Worm (Caenorhabditis elegans): ENCODE results near the gene F58E6.4.

Gene F58E6.4

DNA sequence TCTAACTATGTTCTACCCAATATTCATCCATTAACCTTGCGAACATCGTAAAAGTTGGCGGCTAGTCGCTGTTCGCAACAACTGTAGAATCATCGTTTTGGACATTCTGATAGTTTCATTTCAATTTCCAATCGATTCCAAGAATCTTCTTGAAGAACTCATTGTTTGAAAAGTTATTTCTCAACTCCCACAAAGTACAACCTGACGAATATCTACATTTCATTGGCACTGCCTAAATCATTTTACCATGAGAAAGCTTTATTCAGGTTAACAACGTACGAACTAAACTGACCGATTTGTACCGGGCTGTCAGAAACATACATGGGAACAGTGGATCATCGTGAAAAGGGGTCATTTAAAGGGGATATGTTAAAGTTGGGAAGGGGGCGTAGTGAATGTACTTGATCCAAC is 36.5 kb upstream of the F58E6.4 start, which contains the start of gene F46B6.6:
F46B6.6 (minus strand) TSS at position 148 of the 411 bp plus-strand sequence.
- TF ChIP-seq R02D3.7 (tag; optimal IDR thresholded peaks at IDR 0.05) (no peak), lsy-12 (tag; optimal IDR thresholded peaks at IDR 0.05) (no peak), nfya-1 (tag; optimal IDR thresholded peaks at IDR 0.05; ENCODE audit: insufficient read depth) (no peak), ceh-9 (tag; optimal IDR thresholded peaks at IDR 0.05) (no peak), elt-2 (tag; optimal IDR thresholded peaks at IDR 0.05) (peak; percentile 21), nhr-43 (tag; optimal IDR thresholded peaks at IDR 0.05; ENCODE audit: poor library complexity, severe bottlenecking) (peak; percentile 49), nhr-237 (tag; optimal IDR thresholded peaks at IDR 0.05) (no peak), ama-1 (optimal IDR thresholded peaks at IDR 0.05) (peak; percentile 80)

DNA sequence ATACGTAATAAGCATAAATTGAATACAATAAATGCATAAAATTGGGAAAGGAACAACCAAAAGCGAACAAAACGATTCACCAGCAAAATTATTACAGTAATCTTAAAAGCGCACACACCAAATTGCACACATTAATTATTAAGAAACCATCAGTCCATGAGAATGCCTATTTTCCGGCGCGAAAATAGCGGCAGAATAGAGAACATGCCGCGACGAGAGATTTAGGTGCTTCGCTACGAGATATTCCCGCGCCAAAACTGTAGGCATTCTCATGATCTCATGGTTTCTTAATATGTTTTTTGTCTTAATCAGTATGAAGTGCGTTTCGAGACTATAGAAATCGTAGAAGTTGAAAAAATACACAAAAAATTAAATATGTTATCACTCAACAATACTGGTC is 34.0 kb upstream of the F58E6.4 start:
- no peak for TF ChIP-seq R02D3.7 (tag; optimal IDR thresholded peaks at IDR 0.05)
- no peak for TF ChIP-seq elt-2 (tag; optimal IDR thresholded peaks at IDR 0.05)
- no peak for TF ChIP-seq egl-27 (tag; optimal IDR thresholded peaks at IDR 0.05)
- no peak for TF ChIP-seq nhr-77 (tag; optimal IDR thresholded peaks at IDR 0.05)
- no peak for TF ChIP-seq sea-2 (GFP tag; optimal IDR thresholded peaks at IDR 0.05)
- no peak for TF ChIP-seq nhr-237 (tag; optimal IDR thresholded peaks at IDR 0.05)
- no peak for TF ChIP-seq ama-1 (optimal IDR thresholded peaks at IDR 0.05)
- TF ChIP-seq ceh-9 (tag; optimal IDR thresholded peaks at IDR 0.05), result no peak
- TF ChIP-seq nhr-12 (tag; optimal IDR thresholded peaks at IDR 0.05), result no peak
- no peak for TF ChIP-seq egl-5 (tag; optimal IDR thresholded peaks at IDR 0.05)
- no peak for TF ChIP-seq tbx-2 (tag; optimal IDR thresholded peaks at IDR 0.05)
- TF ChIP-seq ceh-16 (tag; optimal IDR thresholded peaks at IDR 0.05), result no peak
- no peak for TF ChIP-seq nhr-11 (tag; optimal IDR thresholded peaks at IDR 0.05)

DNA sequence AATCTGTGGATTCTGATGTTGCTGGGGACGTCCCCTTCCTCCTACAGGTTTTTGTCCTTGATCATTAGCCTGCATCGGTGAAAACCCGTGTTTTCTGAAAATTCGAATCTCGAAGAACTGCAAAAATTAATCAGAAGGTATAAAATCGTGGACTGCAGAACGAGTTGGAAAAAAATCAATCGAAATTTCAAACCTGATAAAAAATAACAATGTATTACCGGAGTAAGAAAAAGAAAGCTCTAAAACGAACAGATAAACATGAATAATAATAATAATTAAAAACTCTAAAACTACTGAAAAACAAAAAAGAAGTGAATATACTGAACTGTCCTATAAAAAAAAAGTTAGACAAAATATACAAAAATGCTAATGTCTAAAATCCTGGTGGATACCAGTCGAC is 32.8 kb upstream of the F58E6.4 start, which contains the start of gene F46B6.5:
F46B6.5 (minus strand) TSS at position 101 of the 400 bp plus-strand sequence.
- TF ChIP-seq ceh-9 (tag; optimal IDR thresholded peaks at IDR 0.05) (no peak), elt-3 (tag; optimal IDR thresholded peaks at IDR 0.05) (no peak), nhr-237 (tag; optimal IDR thresholded peaks at IDR 0.05) (no peak), R02D3.7 (tag; optimal IDR thresholded peaks at IDR 0.05) (no peak), nfya-1 (tag; optimal IDR thresholded peaks at IDR 0.05; ENCODE audit: insufficient read depth) (no peak), elt-1 (tag; optimal IDR thresholded peaks at IDR 0.05) (no peak)

DNA sequence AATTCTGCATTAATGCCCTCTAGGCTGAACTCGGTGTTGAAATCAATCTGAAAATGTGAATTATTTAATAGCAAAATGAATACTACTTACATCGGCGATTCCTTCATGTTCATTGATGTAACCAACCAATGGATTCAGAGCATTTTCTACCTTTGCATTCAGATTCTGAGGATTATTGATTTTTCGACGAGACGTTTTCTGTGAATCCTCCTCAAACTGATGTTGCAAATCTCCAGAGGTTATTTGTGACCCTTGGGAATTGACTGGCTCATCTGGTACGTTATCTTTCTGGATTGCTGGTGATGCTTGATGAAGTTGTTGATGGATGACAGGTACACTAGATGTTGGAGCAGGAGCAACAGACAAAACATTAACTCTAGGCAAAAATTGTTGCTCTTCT is 31.8 kb upstream of the F58E6.4 start:
- TF ChIP-seq fos-1 (tag; optimal IDR thresholded peaks at IDR 0.05) (no peak), snpc-4 (tag; optimal IDR thresholded peaks at IDR 0.05) (no peak)

DNA sequence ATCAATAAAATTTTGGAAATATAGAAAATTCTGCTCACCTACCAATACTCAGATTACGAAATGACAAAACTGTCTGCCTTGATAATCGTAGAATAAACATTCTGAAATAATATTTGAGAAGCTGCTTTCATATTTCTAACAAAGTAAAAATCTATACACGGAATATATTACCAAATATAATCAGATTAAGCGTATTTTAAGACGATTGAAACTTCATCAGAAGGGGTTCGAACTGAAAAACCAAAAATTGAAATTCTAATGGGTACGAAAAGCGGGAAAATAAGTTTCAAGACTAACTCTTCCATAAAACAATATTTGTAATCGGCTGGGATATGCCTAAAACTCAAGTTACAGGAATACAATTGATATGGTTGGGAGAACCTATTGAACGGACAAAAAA is 29.2 kb upstream of the F58E6.4 start, which contains the start of gene F46B6.4:
F46B6.4 (minus strand) TSS at position 101 of the 400 bp plus-strand sequence.
- no peak for TF ChIP-seq ama-1 (optimal IDR thresholded peaks at IDR 0.05)
- TF ChIP-seq pha-4 (tag; optimal IDR thresholded peaks at IDR 0.05), result no peak
- TF ChIP-seq nfya-1 (tag; optimal IDR thresholded peaks at IDR 0.05; ENCODE audit: insufficient read depth), result no peak

DNA sequence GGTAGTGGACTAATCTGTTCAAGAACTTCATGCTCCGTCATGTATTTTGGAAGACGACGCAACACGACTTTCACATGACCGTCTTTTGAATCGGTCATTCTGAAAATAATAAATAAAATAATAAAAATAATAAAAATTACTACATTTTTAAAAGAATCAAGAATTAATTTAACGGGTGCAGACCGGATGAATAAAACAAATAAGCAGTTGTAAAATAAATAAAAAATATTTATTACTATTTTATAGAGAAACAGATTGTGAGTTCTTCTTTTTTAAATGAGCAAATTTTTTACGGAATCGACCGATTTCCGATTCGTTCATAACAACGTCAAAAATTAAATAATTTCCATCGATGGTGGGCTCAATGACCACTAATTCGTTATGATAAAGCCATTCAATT is 27.4 kb upstream of the F58E6.4 start, which contains the start of gene smg-4:
smg-4 (minus strand) TSS at position 101 of the 400 bp plus-strand sequence.
- TF ChIP-seq jun-1 (tag; optimal IDR thresholded peaks at IDR 0.05) (no peak), zag-1 (tag; optimal IDR thresholded peaks at IDR 0.05) (no peak), nhr-23 (tag; optimal IDR thresholded peaks at IDR 0.05) (no peak), nhr-25 (tag; optimal IDR thresholded peaks at IDR 0.05) (no peak), elt-3 (tag; optimal IDR thresholded peaks at IDR 0.05) (no peak), egl-5 (tag; optimal IDR thresholded peaks at IDR 0.05) (no peak), nhr-11 (tag; optimal IDR thresholded peaks at IDR 0.05) (no peak), nhr-12 (tag; optimal IDR thresholded peaks at IDR 0.05) (no peak), mml-1 (tag; optimal IDR thresholded peaks at IDR 0.05) (no peak), nhr-28 (tag; optimal IDR thresholded peaks at IDR 0.05) (no peak), ceh-82 (tag; optimal IDR thresholded peaks at IDR 0.05) (no peak), pha-4 (tag; optimal IDR thresholded peaks at IDR 0.05) (no peak), ztf-4 (tag; optimal IDR thresholded peaks at IDR 0.05) (no peak), ztf-11 (tag; optimal IDR thresholded peaks at IDR 0.05) (no peak), nhr-237 (tag; optimal IDR thresholded peaks at IDR 0.05) (no peak)

DNA sequence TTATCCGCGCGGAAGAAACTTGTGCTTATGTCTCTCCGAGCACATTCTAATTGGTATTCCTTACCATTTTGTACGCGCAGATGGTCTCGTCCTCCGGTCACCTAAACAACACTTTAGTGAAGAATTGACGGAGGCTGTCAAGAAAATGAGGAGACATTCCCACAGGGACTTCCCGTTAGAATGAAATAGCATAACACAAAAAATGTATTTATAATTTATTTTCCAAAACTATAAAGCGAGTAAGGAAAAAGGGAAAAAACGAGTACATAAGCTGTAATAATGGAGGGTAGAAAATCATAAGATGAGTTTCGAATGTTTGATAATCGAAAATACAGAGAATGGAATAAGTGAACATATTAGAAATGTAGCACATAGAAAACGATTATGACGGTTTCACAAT is 25.5 kb upstream of the F58E6.4 start, which contains the start of gene F46B6.12:
F46B6.12 (minus strand) TSS at position 101 of the 400 bp plus-strand sequence.
- TF ChIP-seq elt-1 (tag; optimal IDR thresholded peaks at IDR 0.05) (no peak), egl-5 (tag; optimal IDR thresholded peaks at IDR 0.05) (no peak), daf-12 (tag; optimal IDR thresholded peaks at IDR 0.05) (no peak), lin-39 (tag; optimal IDR thresholded peaks at IDR 0.05) (no peak), nhr-28 (tag; optimal IDR thresholded peaks at IDR 0.05) (no peak)

Data from whole organism, L3 larva.